Worm (Caenorhabditis elegans): ENCODE results near the gene valv-1.

- TF ChIP-seq med-1 (GFP tag; optimal IDR thresholded peaks at IDR 0.05; ENCODE audit: insufficient read depth) (no peak), tab-1 (GFP tag; IDR thresholded peaks at IDR 0.05) (no peak), klf-2 (GFP tag; conservative IDR thresholded peaks at IDR 0.05) (no peak), cog-1 (tag; optimal IDR thresholded peaks at IDR 0.05) (no peak), ztf-29 (GFP tag; IDR thresholded peaks at IDR 0.05) (no peak), ref-1 (GFP tag; conservative IDR thresholded peaks at IDR 0.05) (no peak), flt-1 (GFP tag; IDR thresholded peaks at IDR 0.05) (no peak), ztf-23 (GFP tag; IDR thresholded peaks at IDR 0.05) (no peak)
Measured at ce11 chrIV:7428347-7428746, 16.8 kb downstream of the valv-1 start.
